Fruit fly (Drosophila melanogaster) whole organism, embryonic: ENCODE measurements around the gene Dok.

ENCODE experiments used
- BtbVII ChIP-seq: fragments of 200-800 bp; sonication (Bioruptor generic); optimal IDR thresholded peaks from 3 replicates; lab custom pipeline; 2017; ENCODE audit warnings: missing biosample characterization, mild to moderate bottlenecking, missing genetic modification characterization
- CG10267 ChIP-seq: fragments of 200-800 bp; sonication (Bioruptor generic); optimal IDR thresholded peaks from 2 replicates; lab custom pipeline; 2018; ENCODE audit warnings: missing biosample characterization, mild to moderate bottlenecking, missing genetic modification characterization, moderate library complexity
- CG11093 ChIP-seq: fragments of 200-800 bp; sonication (Bioruptor generic); IDR thresholded peaks from 3 replicates; pipeline ENCODE4 v1.3.6; 2022; ENCODE audit warnings: missing biosample characterization, missing genetic modification characterization
- CG11247 ChIP-seq: fragments of 200-800 bp; sonication (Bioruptor generic); IDR thresholded peaks from 2 replicates; pipeline ENCODE4 v1.3.6; 2022; ENCODE audit warnings: missing biosample characterization, missing genetic modification characterization
- CG11398 ChIP-seq: fragments of 200-800 bp; sonication (Bioruptor generic); optimal IDR thresholded peaks from 2 replicates; lab custom pipeline; 2016; ENCODE audit warnings: missing biosample characterization, missing genetic modification characterization
- CG11560 ChIP-seq: fragments of 200-800 bp; sonication (Bioruptor generic); IDR thresholded peaks from 3 replicates; pipeline ENCODE4 v1.3.6; 2022; ENCODE audit warnings: missing biosample characterization, missing genetic modification characterization
- CG11723 ChIP-seq: fragments of 200-800 bp; sonication (Bioruptor generic); optimal IDR thresholded peaks from 2 replicates; lab custom pipeline; 2017; ENCODE audit warnings: missing biosample characterization, mild to moderate bottlenecking, missing genetic modification characterization
- CG12104 ChIP-seq: fragments of 200-800 bp; sonication (Bioruptor generic); optimal IDR thresholded peaks from 3 replicates; lab custom pipeline; 2016; ENCODE audit warnings: missing biosample characterization, missing genetic modification characterization
- CG14050 ChIP-seq: fragments of 200-800 bp; sonication (Bioruptor generic); IDR thresholded peaks from 3 replicates; pipeline ENCODE4 v1.3.6; 2022; ENCODE audit warnings: missing biosample characterization, missing genetic modification characterization
- CG1529 ChIP-seq: fragments of 200-800 bp; sonication (Bioruptor generic); optimal IDR thresholded peaks from 3 replicates; lab custom pipeline; 2018; ENCODE audit warnings: missing biosample characterization, missing genetic modification characterization
- CG15696 ChIP-seq: fragments of 200-800 bp; sonication (Bioruptor generic); optimal IDR thresholded peaks from 2 replicates; lab custom pipeline; 2019; ENCODE audit warnings: missing biosample characterization, mild to moderate bottlenecking, missing genetic modification characterization, moderate library complexity
- CG1603 ChIP-seq: fragments of 200-800 bp; sonication (Bioruptor generic); optimal IDR thresholded peaks from 2 replicates; lab custom pipeline; 2019; ENCODE audit warnings: missing biosample characterization, mild to moderate bottlenecking, missing genetic modification characterization, moderate library complexity
- CG2116 ChIP-seq: fragments of 200-800 bp; sonication (Bioruptor generic); optimal IDR thresholded peaks from 3 replicates; lab custom pipeline; 2018; ENCODE audit warnings: missing biosample characterization, mild to moderate bottlenecking, missing genetic modification characterization
- CG34376 ChIP-seq: fragments of 200-800 bp; sonication (Bioruptor generic); optimal IDR thresholded peaks from 2 replicates; lab custom pipeline; 2018; ENCODE audit warnings: missing biosample characterization, mild to moderate bottlenecking, missing genetic modification characterization
- CG3838 ChIP-seq: fragments of 200-800 bp; sonication (Bioruptor generic); optimal IDR thresholded peaks from 3 replicates; lab custom pipeline; 2016; ENCODE audit warnings: missing biosample characterization, missing genetic modification characterization
- CG4282 ChIP-seq: fragments of 200-800 bp; sonication (Bioruptor generic); optimal IDR thresholded peaks from 2 replicates; lab custom pipeline; 2016; ENCODE audit warnings: missing biosample characterization, missing genetic modification characterization
- CG4854 ChIP-seq: fragments of 200-800 bp; sonication (Bioruptor generic); optimal IDR thresholded peaks from 2 replicates; lab custom pipeline; 2016; ENCODE audit warnings: missing biosample characterization, missing genetic modification characterization, inconsistent platforms
- CG6175 ChIP-seq: fragments of 200-800 bp; sonication (Bioruptor generic); IDR thresholded peaks from 3 replicates; pipeline ENCODE4 v1.3.6; 2022; ENCODE audit warnings: missing biosample characterization, missing genetic modification characterization
- CG8765 ChIP-seq: fragments of 200-800 bp; sonication (Bioruptor generic); IDR thresholded peaks from 2 replicates; pipeline ENCODE4 v1.3.6; 2022; ENCODE audit warnings: missing biosample characterization, missing genetic modification characterization
- Ets65A ChIP-seq: fragments of 200-800 bp; sonication (Bioruptor generic); peaks from one replicate; lab custom pipeline; 2016; ENCODE audit warnings: missing biosample characterization, missing genetic modification characterization
- Ets97D ChIP-seq: fragments of 200-800 bp; sonication (Bioruptor generic); optimal IDR thresholded peaks from 3 replicates; lab custom pipeline; 2016; ENCODE audit warnings: missing biosample characterization, missing genetic modification characterization
- Fer1 ChIP-seq: fragments of 200-800 bp; sonication (Bioruptor generic); optimal IDR thresholded peaks from 2 replicates; lab custom pipeline; 2017; ENCODE audit warnings: missing biosample characterization, mild to moderate bottlenecking, missing genetic modification characterization
- Kr ChIP-seq: fragments of 200-800 bp; sonication (Bioruptor generic); optimal IDR thresholded peaks from 2 replicates; lab custom pipeline; 2017; ENCODE audit warnings: missing biosample characterization, mild to moderate bottlenecking, missing genetic modification characterization
- MTF-1 ChIP-seq: fragments of 200-800 bp; sonication (Bioruptor generic); optimal IDR thresholded peaks from 2 replicates; lab custom pipeline; 2018; ENCODE audit warnings: missing biosample characterization, mild to moderate bottlenecking, missing genetic modification characterization, borderline replicate concordance
- NK7.1 ChIP-seq: fragments of 200-800 bp; sonication (Bioruptor generic); optimal IDR thresholded peaks from 3 replicates; lab custom pipeline; 2016; ENCODE audit warnings: missing biosample characterization, missing genetic modification characterization
- Pdp1 ChIP-seq, 2 experiments: fragments of 200-800 bp; sonication (Bioruptor generic); optimal IDR thresholded peaks; 3 replicates each; lab custom pipeline; 2016; ENCODE audit warnings: missing biosample characterization in 2 of 2, missing genetic modification characterization in 2 of 2, mild to moderate bottlenecking in 1 of 2, moderate library complexity in 1 of 2
- bsh ChIP-seq, 2 experiments: fragments of 200-800 bp; sonication (Bioruptor generic); optimal IDR thresholded peaks; 2 replicates each; lab custom pipeline; 2017 to 2018; ENCODE audit warnings: mild to moderate bottlenecking in 2 of 2, missing biosample characterization in 2 of 2, missing genetic modification characterization in 2 of 2, moderate library complexity in 1 of 2
- cas ChIP-seq: fragments of 200-800 bp; sonication (Bioruptor generic); IDR thresholded peaks from 2 replicates; pipeline ENCODE4 v1.3.6; 2022; ENCODE audit warnings: missing biosample characterization, missing genetic modification characterization
- chm ChIP-seq: fragments of 200-800 bp; sonication (Bioruptor generic); IDR thresholded peaks from 2 replicates; pipeline ENCODE4 v1.3.6; 2022; ENCODE audit warnings: missing biosample characterization, missing genetic modification characterization
- chn ChIP-seq: fragments of 200-800 bp; sonication (Bioruptor generic); optimal IDR thresholded peaks from 2 replicates; lab custom pipeline; 2016; ENCODE audit warnings: missing biosample characterization, missing genetic modification characterization
- danr ChIP-seq: fragments of 200-800 bp; sonication (Bioruptor generic); IDR thresholded peaks from 2 replicates; pipeline ENCODE4 v1.3.6; 2022; ENCODE audit warnings: missing biosample characterization, missing genetic modification characterization
- ems ChIP-seq: fragments of 200-800 bp; sonication (Bioruptor generic); optimal IDR thresholded peaks from 3 replicates; lab custom pipeline; 2016; ENCODE audit warnings: missing biosample characterization, missing genetic modification characterization
- exex ChIP-seq: fragments of 200-800 bp; sonication (Bioruptor generic); optimal IDR thresholded peaks from 4 replicates; lab custom pipeline; 2018; ENCODE audit warnings: missing biosample characterization, mild to moderate bottlenecking, missing genetic modification characterization, moderate library complexity
- gro ChIP-seq: fragments of 200-800 bp; sonication (Bioruptor generic); optimal IDR thresholded peaks from 2 replicates; lab custom pipeline; 2016; ENCODE audit warnings: missing biosample characterization, missing genetic modification characterization
- hkb ChIP-seq, 2 experiments: fragments of 200-800 bp in 1 of 2; fragments of >200 bp in 1 of 2; sonication (Bioruptor generic) in 1 of 2; IDR thresholded peaks in 1 of 2; optimal IDR thresholded peaks in 1 of 2; 2 replicates each; pipeline versions ENCODE4 v1.3.6 to Lab custom; 2017 to 2022; ENCODE audit warnings: missing biosample characterization in 1 of 2, missing genetic modification characterization in 1 of 2
- peb ChIP-seq: fragments of 200-800 bp; sonication (Bioruptor generic); IDR thresholded peaks from 2 replicates; pipeline ENCODE4 v1.3.6; 2022; ENCODE audit warnings: missing biosample characterization, missing genetic modification characterization
- pnt ChIP-seq: fragments of 200-800 bp; sonication (Bioruptor generic); optimal IDR thresholded peaks from 3 replicates; lab custom pipeline; 2016; ENCODE audit warnings: missing biosample characterization, missing genetic modification characterization
- rib ChIP-seq: fragments of 200-800 bp; sonication (Bioruptor generic); IDR thresholded peaks from 2 replicates; pipeline ENCODE4 v1.3.6; 2022; ENCODE audit warnings: missing biosample characterization, missing genetic modification characterization
- sc ChIP-seq, 3 experiments: fragments of >200 bp in 2 of 3; fragments of 200-800 bp in 1 of 3; sonication (Bioruptor generic) in 1 of 3; optimal IDR thresholded peaks; 2 replicates in 2 of 3; 3 replicates in 1 of 3; lab custom pipeline; 2017; ENCODE audit warnings: mild to moderate bottlenecking in 1 of 3, missing biosample characterization in 1 of 3, missing genetic modification characterization in 1 of 3, missing genetic modification reagents in 1 of 3
- shn ChIP-seq: fragments of 200-800 bp; sonication (Bioruptor generic); optimal IDR thresholded peaks from 3 replicates; lab custom pipeline; 2016; ENCODE audit warnings: missing biosample characterization, missing genetic modification characterization
- slp2 ChIP-seq: fragments of 200-800 bp; sonication (Bioruptor generic); optimal IDR thresholded peaks from 2 replicates; lab custom pipeline; 2016; ENCODE audit warnings: missing biosample characterization, missing genetic modification characterization
- stc ChIP-seq: fragments of 200-800 bp; sonication (Bioruptor generic); IDR thresholded peaks from 2 replicates; pipeline ENCODE4 v1.3.6; 2022; ENCODE audit warnings: missing biosample characterization, missing genetic modification characterization
- stwl ChIP-seq: fragments of 200-800 bp; sonication (Bioruptor generic); optimal IDR thresholded peaks from 3 replicates; lab custom pipeline; 2018; ENCODE audit warnings: missing biosample characterization, mild to moderate bottlenecking, missing genetic modification characterization, moderate library complexity
- tgo ChIP-seq: fragments of 200-800 bp; sonication (Bioruptor generic); IDR thresholded peaks from 3 replicates; pipeline ENCODE4 v1.3.6; 2022; ENCODE audit warnings: missing biosample characterization, missing genetic modification characterization
- tx ChIP-seq: fragments of 200-800 bp; sonication (Bioruptor generic); optimal IDR thresholded peaks from 2 replicates; lab custom pipeline; 2016; ENCODE audit warnings: missing biosample characterization, missing genetic modification characterization
- usp ChIP-seq: fragments of >200 bp; optimal IDR thresholded peaks from 2 replicates; lab custom pipeline; 2017; ENCODE audit warnings: missing biosample characterization, missing genetic modification characterization
- vfl ChIP-seq: fragments of 200-800 bp; sonication (Bioruptor generic); optimal IDR thresholded peaks from 2 replicates; lab custom pipeline; 2016; ENCODE audit warnings: missing biosample characterization, missing genetic modification characterization
- zf30C ChIP-seq: fragments of 200-800 bp; sonication (Bioruptor generic); optimal IDR thresholded peaks from 3 replicates; lab custom pipeline; 2018; ENCODE audit warnings: missing biosample characterization, mild to moderate bottlenecking, missing genetic modification characterization

Gene Dok

DNA sequence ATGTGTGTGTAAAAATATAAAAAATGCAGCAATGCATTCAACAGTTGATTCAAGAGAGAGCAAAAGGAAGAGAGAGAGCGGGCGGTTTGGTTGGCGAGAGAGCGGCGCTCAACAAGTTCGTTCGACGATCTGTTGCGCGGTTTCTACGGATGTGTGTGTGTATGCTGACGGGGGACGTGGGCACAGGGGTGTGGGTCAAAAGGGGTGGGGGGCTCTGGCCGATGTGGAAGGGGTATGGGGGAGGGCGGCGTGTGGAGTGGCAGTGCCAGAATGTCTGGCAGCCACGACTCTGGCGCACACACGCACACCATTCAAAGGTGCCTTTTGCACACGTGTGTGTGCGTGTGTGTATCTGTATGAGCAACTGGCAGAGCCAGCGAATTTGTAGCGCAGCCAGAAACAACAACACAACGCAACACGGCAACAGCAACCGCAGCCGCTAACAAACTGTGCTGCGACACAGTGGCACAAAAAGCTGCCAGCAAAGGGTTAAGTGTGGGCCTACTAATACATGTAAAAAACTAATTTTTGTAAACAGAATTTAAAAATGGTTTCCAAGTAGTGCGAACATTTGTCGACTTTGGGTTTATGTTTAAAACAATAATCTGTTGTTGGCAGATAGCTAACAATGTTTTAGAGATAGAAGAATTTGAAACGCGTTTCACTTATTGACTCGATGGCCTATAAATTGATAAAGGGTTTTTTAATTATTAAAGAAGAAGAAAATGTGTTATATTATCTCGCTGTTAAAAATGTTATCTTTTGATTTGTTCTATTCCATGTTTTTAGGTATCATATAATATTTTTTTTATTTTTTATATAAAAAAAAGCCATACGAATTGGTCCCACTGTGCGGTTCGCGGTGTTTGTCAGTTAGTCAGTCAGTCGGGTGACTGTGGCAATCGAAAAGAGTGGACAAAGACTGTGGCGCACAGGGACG is 17.2 kb upstream of the Dok start (continued):
- TF ChIP-seq CG11247 (GFP tag; lab: Robert Waterston, UW) (no peak; the same call in none of the 2 replicates), CG11093 (GFP tag; lab: Robert Waterston, UW) (peak; percentile 80), CG3838 (GFP tag; lab: Kevin White, UChicago) (peak; percentile 61), chn (GFP tag; lab: Kevin White, UChicago) (peak; percentile 76), vfl (GFP tag; lab: Kevin White, UChicago) (peak; percentile 70), CG10267 (tag; lab: Kevin White, UChicago) (peak; percentile 89), MTF-1 (GFP tag; lab: Kevin White, UChicago) (peak; percentile 45), pnt (peak; percentile 73), usp (GFP tag; lab: Kevin White, UChicago) (no peak), CG1529 (GFP tag; lab: Kevin White, UChicago) (peak; percentile 72), BtbVII (peak; percentile 92), CG2116 (GFP tag; lab: Kevin White, UChicago) (peak; percentile 45), chm (GFP tag; lab: Robert Waterston, UW) (no peak), CG6175 (GFP tag; lab: Robert Waterston, UW) (peak; percentile 99), rib (GFP tag; lab: Robert Waterston, UW) (peak; percentile 86; the same call in 1 of the 2 replicates), CG11398 (GFP tag; lab: Kevin White, UChicago) (peak; percentile 64), CG11723 (GFP tag; lab: Kevin White, UChicago) (peak; percentile 84), CG12104 (GFP tag; lab: Kevin White, UChicago) (peak; percentile 93), Kr (GFP tag; lab: Kevin White, UChicago) (peak; percentile 99), zf30C (GFP tag; lab: Kevin White, UChicago) (no peak), stc (peak; percentile 61; the same call in 1 of the 2 replicates), Pdp1 (GFP tag; optimal IDR thresholded peaks at IDR 0.05; lab: Kevin White, UChicago) (peak; percentile 30 to 71), hkb (optimal IDR thresholded peaks at IDR 0.05; lab: Kevin White, UChicago) (no peak), hkb (GFP tag; IDR thresholded peaks at IDR 0.05; lab: Robert Waterston, UW) (no peak; the same call in none of the 2 replicates), NK7.1 (GFP tag; lab: Kevin White, UChicago) (peak; percentile 62), sc (optimal IDR thresholded peaks at IDR 0.05; lab: Kevin White, UChicago) (no peak), sc (GFP tag; optimal IDR thresholded peaks at IDR 0.05; lab: Kevin White, UChicago) (peak; percentile 95), CG8765 (GFP tag; lab: Robert Waterston, UW) (peak; percentile 85), Fer1 (GFP tag; lab: Kevin White, UChicago) (peak; percentile 87), tx (GFP tag; lab: Kevin White, UChicago) (peak; percentile 71), shn (GFP tag; lab: Kevin White, UChicago) (peak; percentile 86), Ets97D (peak; percentile 42), peb (peak; percentile 63; the same call in 1 of the 2 replicates), CG34376 (GFP tag; lab: Kevin White, UChicago) (no peak), CG14050 (peak; percentile 50; the same call in 1 of the 3 replicates), slp2 (peak; percentile 79), tgo (GFP tag; lab: Robert Waterston, UW) (peak; percentile 79), CG1603 (tag; lab: Kevin White, UChicago) (peak; percentile 71), CG4282 (GFP tag; lab: Kevin White, UChicago) (peak; percentile 54), stwl (peak; percentile 16), Ets65A (GFP tag; lab: Kevin White, UChicago) (peak; percentile 99), ems (peak; percentile 79), cas (no peak; the same call in 1 of the 2 replicates), exex (tag; lab: Kevin White, UChicago) (peak; percentile 48), gro (GFP tag; lab: Kevin White, UChicago) (peak; percentile 11), CG15696 (tag; lab: Kevin White, UChicago) (peak; percentile 88), CG11560 (peak; percentile 63; the same call in 1 of the 3 replicates), CG4854 (GFP tag; lab: Kevin White, UChicago) (peak; percentile 79), bsh (GFP tag; optimal IDR thresholded peaks at IDR 0.05; lab: Kevin White, UChicago) (peak; percentile 90 to 92), danr (GFP tag; lab: Robert Waterston, UW) (peak; percentile 66)
